Worm (Caenorhabditis elegans) whole organism, L4 larva: ENCODE measurements around the gene F11G11.13.
"Not testable (repeated sequence)": the region's sequence is repeated elsewhere in the genome, so short reads cannot be mapped to it uniquely, and the experiment has no call there.

Experiments used
- cey-2 ChIP-seq: sonication (generic microtip); optimal IDR thresholded peaks from 3 replicates; lab custom pipeline; 2017; ENCODE audit warnings: missing genetic modification characterization, mild to moderate bottlenecking, missing compliant biosample characterization, antibody characterized with exemption, borderline replicate concordance; ENCODE audit not compliant: insufficient read depth
- nhr-28 ChIP-seq: fragments of 150-350 bp; optimal IDR thresholded peaks from 2 replicates; lab custom pipeline; 2014; ENCODE audit warnings: missing biosample characterization, missing genetic modification characterization
- nhr-6 ChIP-seq: fragments of 150-350 bp; optimal IDR thresholded peaks from 2 replicates; lab custom pipeline; 2014; ENCODE audit warnings: missing biosample characterization, missing genetic modification characterization

DNA sequence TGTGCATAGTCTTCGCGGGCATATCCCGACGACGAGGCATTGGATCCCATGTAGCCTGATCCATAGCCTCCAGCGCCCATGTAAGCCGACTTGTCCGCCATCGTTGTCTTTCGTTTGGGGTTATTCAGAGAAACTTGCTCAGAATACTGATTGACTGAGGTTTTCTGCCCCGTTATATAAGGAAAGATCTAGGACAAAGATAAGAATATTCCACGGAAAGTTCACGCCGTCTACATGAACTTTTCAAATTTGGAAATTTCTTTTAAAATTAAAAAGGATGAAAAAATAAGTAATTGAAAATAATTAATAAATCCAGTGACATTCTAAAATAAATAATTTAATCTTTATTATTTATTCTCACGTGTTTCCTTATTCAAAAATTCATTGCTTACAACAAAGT, 15.7 kb downstream of the F11G11.13 start, which contains the start of the genes nspd-5 and F11G11.4:
- TF ChIP-seq nhr-6; nhr-28; cey-2 (tag; lab: Kevin White, UChicago): not testable (repeated sequence)
